Worm (Caenorhabditis elegans) whole organism, mixed stage, embryonic: ENCODE data around the gene cnc-10.

Experiments
- bed-3 ChIP-seq: fragments of 200-800 bp; sonication (Bioruptor generic); optimal IDR thresholded peaks from 3 replicates; lab custom pipeline; 2018; ENCODE audit warnings: mild to moderate bottlenecking, missing genetic modification characterization, moderate library complexity, missing compliant biosample characterization
- blmp-1 ChIP-seq: fragments of 150-350 bp; optimal IDR thresholded peaks from 2 replicates; lab custom pipeline; 2014; ENCODE audit warnings: missing biosample characterization, missing genetic modification characterization
- ceh-39 ChIP-seq: fragments of 150-350 bp; optimal IDR thresholded peaks from 2 replicates; lab custom pipeline; 2014; ENCODE audit warnings: missing biosample characterization, missing genetic modification characterization
- ceh-83 ChIP-seq: fragments of 200-800 bp; sonication (Bioruptor generic); optimal IDR thresholded peaks from 2 replicates; lab custom pipeline; 2018; ENCODE audit warnings: mild to moderate bottlenecking, missing genetic modification characterization, missing compliant biosample characterization
- ces-1 ChIP-seq: fragments of 150-350 bp; optimal IDR thresholded peaks from 2 replicates; lab custom pipeline; 2014; ENCODE audit warnings: missing biosample characterization, missing genetic modification reagents, missing genetic modification characterization
- cnd-1 ChIP-seq: fragments of 200-800 bp; sonication (Bioruptor generic); optimal IDR thresholded peaks from 2 replicates; lab custom pipeline; 2018; ENCODE audit warnings: mild to moderate bottlenecking, missing genetic modification characterization, missing compliant biosample characterization
- drap-1 ChIP-seq: fragments of 200-800 bp; sonication (Bioruptor generic); optimal IDR thresholded peaks from 3 replicates; lab custom pipeline; 2018; ENCODE audit warnings: mild to moderate bottlenecking, missing genetic modification characterization, missing compliant biosample characterization
- elt-1 ChIP-seq: sonication (generic microtip); optimal IDR thresholded peaks from 2 replicates; lab custom pipeline; 2017; ENCODE audit warnings: missing genetic modification characterization, mild to moderate bottlenecking, missing compliant biosample characterization, antibody characterized with exemption, moderate library complexity, borderline replicate concordance; ENCODE audit not compliant: insufficient read depth
- elt-3 ChIP-seq: fragments of 150-350 bp; optimal IDR thresholded peaks from 2 replicates; lab custom pipeline; 2014; ENCODE audit warnings: missing biosample characterization, missing genetic modification characterization
- flh-1 ChIP-seq: fragments of 200-800 bp; sonication (Bioruptor generic); optimal IDR thresholded peaks from 2 replicates; lab custom pipeline; 2018; ENCODE audit warnings: mild to moderate bottlenecking, missing genetic modification characterization, moderate library complexity, missing compliant biosample characterization
- ham-2 ChIP-seq: fragments of 200-800 bp; sonication (Bioruptor generic); optimal IDR thresholded peaks from 2 replicates; lab custom pipeline; 2018; ENCODE audit warnings: mild to moderate bottlenecking, missing genetic modification characterization, missing compliant biosample characterization
- hlh-1 ChIP-seq: fragments of 150-350 bp; optimal IDR thresholded peaks from 2 replicates; lab custom pipeline; 2014; ENCODE audit warnings: missing biosample characterization, missing genetic modification reagents, missing genetic modification characterization
- lin-13 ChIP-seq: fragments of 150-350 bp; optimal IDR thresholded peaks from 2 replicates; lab custom pipeline; 2014; ENCODE audit warnings: missing biosample characterization, missing genetic modification characterization
- lin-32 ChIP-seq: fragments of 200-800 bp; sonication (Bioruptor generic); optimal IDR thresholded peaks from 2 replicates; lab custom pipeline; 2018; ENCODE audit warnings: mild to moderate bottlenecking, missing genetic modification characterization, missing compliant biosample characterization
- mab-5 ChIP-seq: fragments of 150-350 bp; optimal IDR thresholded peaks from 2 replicates; lab custom pipeline; 2014; ENCODE audit warnings: missing biosample characterization, missing genetic modification characterization
- mep-1 ChIP-seq: fragments of 150-350 bp; optimal IDR thresholded peaks from 2 replicates; lab custom pipeline; 2017; ENCODE audit warnings: missing biosample characterization, missing genetic modification reagents, missing genetic modification characterization, inconsistent platforms
- mls-2 ChIP-seq: sonication (generic microtip); optimal IDR thresholded peaks from 2 replicates; lab custom pipeline; 2016; ENCODE audit warnings: mild to moderate bottlenecking, missing genetic modification characterization, moderate library complexity, missing compliant biosample characterization
- nhr-12 ChIP-seq: fragments of 150-350 bp; optimal IDR thresholded peaks from 2 replicates; lab custom pipeline; 2014; ENCODE audit warnings: missing biosample characterization, missing genetic modification characterization
- nhr-2 ChIP-seq: fragments of 150-350 bp; optimal IDR thresholded peaks from 2 replicates; lab custom pipeline; 2014; ENCODE audit warnings: missing biosample characterization, missing genetic modification characterization
- nhr-237 ChIP-seq: fragments of 150-350 bp; optimal IDR thresholded peaks from 2 replicates; lab custom pipeline; 2014; ENCODE audit warnings: missing biosample characterization, missing genetic modification characterization
- nhr-28 ChIP-seq: fragments of 150-350 bp; optimal IDR thresholded peaks from 2 replicates; lab custom pipeline; 2014; ENCODE audit warnings: missing biosample characterization, missing genetic modification characterization
- nhr-76 ChIP-seq: sonication (generic microtip); optimal IDR thresholded peaks from 2 replicates; lab custom pipeline; 2017; ENCODE audit warnings: missing biosample characterization, missing genetic modification characterization
- pha-4 ChIP-seq: fragments of 150-350 bp; optimal IDR thresholded peaks from 2 replicates; lab custom pipeline; 2018; ENCODE audit warnings: missing biosample characterization, missing genetic modification reagents, missing genetic modification characterization
- sem-2 ChIP-seq: fragments of 200-800 bp; sonication (Bioruptor generic); optimal IDR thresholded peaks from 2 replicates; lab custom pipeline; 2018; ENCODE audit warnings: mild to moderate bottlenecking, missing genetic modification characterization, missing compliant biosample characterization
- snpc-4 ChIP-seq: fragments of 150-350 bp; optimal IDR thresholded peaks from 2 replicates; lab custom pipeline; 2014; ENCODE audit warnings: missing biosample characterization, missing genetic modification characterization
- sptf-1 ChIP-seq: sonication (generic microtip); optimal IDR thresholded peaks from 2 replicates; lab custom pipeline; 2017; ENCODE audit warnings: mild to moderate bottlenecking, missing genetic modification characterization, moderate library complexity, missing compliant biosample characterization
- tbx-8 ChIP-seq: fragments of 200-800 bp; sonication (Bioruptor generic); optimal IDR thresholded peaks from 2 replicates; lab custom pipeline; 2018; ENCODE audit warnings: mild to moderate bottlenecking, missing genetic modification characterization, moderate library complexity, missing compliant biosample characterization
- unc-120 ChIP-seq: sonication (generic microtip); optimal IDR thresholded peaks from 2 replicates; lab custom pipeline; 2017; ENCODE audit warnings: missing genetic modification characterization, missing compliant biosample characterization; ENCODE audit not compliant: poor library complexity, severe bottlenecking
- unc-39 ChIP-seq: fragments of 150-350 bp; optimal IDR thresholded peaks from 2 replicates; lab custom pipeline; 2014; ENCODE audit warnings: missing biosample characterization, missing genetic modification characterization
- unc-62 ChIP-seq: fragments of 150-350 bp; optimal IDR thresholded peaks from 2 replicates; lab custom pipeline; 2014; ENCODE audit warnings: missing biosample characterization, missing genetic modification reagents, missing genetic modification characterization
- zip-8 ChIP-seq: fragments of 150-350 bp; optimal IDR thresholded peaks from 2 replicates; lab custom pipeline; 2014; ENCODE audit warnings: missing biosample characterization, missing genetic modification characterization
- ztf-11 ChIP-seq: fragments of 150-350 bp; optimal IDR thresholded peaks from 2 replicates; lab custom pipeline; 2014; ENCODE audit warnings: missing biosample characterization, missing genetic modification characterization

The cnc-10 gene

DNA sequence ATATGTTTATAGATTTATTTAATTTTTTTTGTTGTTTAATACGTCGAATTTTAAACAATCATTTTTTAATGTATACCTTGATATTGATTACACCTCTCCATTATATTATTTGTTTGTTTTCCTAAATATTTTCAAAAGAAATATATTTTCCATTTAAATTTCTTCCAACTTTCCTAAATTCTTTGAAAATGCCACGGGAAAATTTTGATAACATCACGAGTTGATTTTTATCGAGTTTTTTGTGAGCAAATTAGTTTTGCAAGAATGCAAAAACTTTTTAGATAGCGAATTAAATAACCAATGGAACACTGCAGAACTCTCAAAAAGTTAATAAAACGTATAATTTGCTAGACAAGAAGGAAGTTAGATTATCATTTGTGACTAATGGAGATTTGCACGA is 25.1 kb upstream of the cnc-10 start, which contains the start of gene srg-42:
TSS of gene srg-42 (minus strand) at position 101 of the 400 bp plus-strand sequence.
- TF ChIP-seq ceh-83 (GFP tag; lab: Kevin White, UChicago) (no peak), ztf-11 (no peak), ham-2 (GFP tag; lab: Kevin White, UChicago) (no peak), lin-13 (no peak), unc-120 (no peak), cnd-1 (no peak), ceh-39 (tag; lab: Kevin White, UChicago) (no peak), unc-39 (no peak), drap-1 (GFP tag; lab: Kevin White, UChicago) (no peak), flh-1 (GFP tag; lab: Kevin White, UChicago) (no peak), elt-3 (tag; lab: Kevin White, UChicago) (no peak), mep-1 (tag; lab: Kevin White, UChicago) (no peak)
- TF ChIP-seq, all 35 proteins: peak for 0

- TF ChIP-seq sem-2 (GFP tag; lab: Kevin White, UChicago), result no peak
- TF ChIP-seq lin-32, result no peak
- no peak for TF ChIP-seq ceh-83 (GFP tag; lab: Kevin White, UChicago)
- no peak for TF ChIP-seq elt-1 (tag; lab: Kevin White, UChicago)
- no peak for TF ChIP-seq blmp-1
- no peak for TF ChIP-seq mab-5 (tag; lab: Kevin White, UChicago)
- no peak for TF ChIP-seq ces-1
- no peak for TF ChIP-seq pha-4
- TF ChIP-seq ceh-39 (tag; lab: Kevin White, UChicago), result no peak
- no peak for TF ChIP-seq sptf-1 (tag; lab: Kevin White, UChicago)
- no peak for TF ChIP-seq hlh-1
- TF ChIP-seq nhr-76 (tag; lab: Kevin White, UChicago), result no peak
- TF ChIP-seq unc-62 (GFP tag; lab: Kevin White, UChicago), result no peak
- TF ChIP-seq nhr-28 (tag; lab: Kevin White, UChicago), result no peak
- TF ChIP-seq mep-1 (tag; lab: Kevin White, UChicago), result no peak
- TF ChIP-seq nhr-12, result no peak
- no peak for TF ChIP-seq zip-8 (tag; lab: Kevin White, UChicago)
Measured at ce11 chrV:11161791-11162190, 21.2 kb upstream of the cnc-10 start, which contains the start of gene srg-41. Gene srg-41 (minus strand): TSS chrV:11161891.

ce11 chrV:11164475-11164874 is 18.6 kb upstream of the cnc-10 start, which contains the start of gene srg-40:
Gene srg-40 (minus strand): TSS chrV:11164575.
- TF ChIP-seq ztf-11 (no peak), elt-3 (tag; lab: Kevin White, UChicago) (no peak), nhr-12 (no peak), bed-3 (GFP tag; lab: Kevin White, UChicago) (no peak), mab-5 (tag; lab: Kevin White, UChicago) (no peak), mls-2 (tag; lab: Kevin White, UChicago) (no peak), unc-120 (no peak), tbx-8 (no peak), lin-32 (no peak), nhr-28 (tag; lab: Kevin White, UChicago) (no peak), ces-1 (no peak), ham-2 (GFP tag; lab: Kevin White, UChicago) (no peak), hlh-1 (no peak), nhr-76 (tag; lab: Kevin White, UChicago) (no peak), blmp-1 (no peak), nhr-237 (no peak), lin-13 (no peak), ceh-83 (GFP tag; lab: Kevin White, UChicago) (no peak), sem-2 (GFP tag; lab: Kevin White, UChicago) (no peak), zip-8 (tag; lab: Kevin White, UChicago) (no peak)
- TF ChIP-seq, all 35 proteins: peak for 0

DNA sequence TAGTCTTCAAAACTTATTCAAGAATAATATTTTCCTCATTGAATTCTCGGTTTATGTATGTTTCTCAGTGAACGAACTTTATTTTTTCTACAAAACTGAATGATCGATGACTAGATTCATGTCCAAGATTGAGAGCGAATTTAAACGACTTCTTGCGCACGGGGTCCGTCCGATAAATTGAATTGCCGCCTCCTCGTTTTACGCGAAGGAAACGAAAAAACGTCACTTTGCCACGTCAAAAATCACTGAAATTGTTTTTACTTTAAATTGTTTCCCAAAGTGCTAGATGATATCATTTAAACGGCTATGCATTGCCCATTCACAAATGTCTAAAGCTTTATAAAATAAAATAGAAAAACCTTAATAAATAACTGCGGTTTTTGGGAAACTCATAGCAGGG is 15.3 kb upstream of the cnc-10 start:
- TF ChIP-seq nhr-2 (tag; lab: Kevin White, UChicago) (no peak), nhr-76 (tag; lab: Kevin White, UChicago) (no peak), drap-1 (GFP tag; lab: Kevin White, UChicago) (no peak)

DNA sequence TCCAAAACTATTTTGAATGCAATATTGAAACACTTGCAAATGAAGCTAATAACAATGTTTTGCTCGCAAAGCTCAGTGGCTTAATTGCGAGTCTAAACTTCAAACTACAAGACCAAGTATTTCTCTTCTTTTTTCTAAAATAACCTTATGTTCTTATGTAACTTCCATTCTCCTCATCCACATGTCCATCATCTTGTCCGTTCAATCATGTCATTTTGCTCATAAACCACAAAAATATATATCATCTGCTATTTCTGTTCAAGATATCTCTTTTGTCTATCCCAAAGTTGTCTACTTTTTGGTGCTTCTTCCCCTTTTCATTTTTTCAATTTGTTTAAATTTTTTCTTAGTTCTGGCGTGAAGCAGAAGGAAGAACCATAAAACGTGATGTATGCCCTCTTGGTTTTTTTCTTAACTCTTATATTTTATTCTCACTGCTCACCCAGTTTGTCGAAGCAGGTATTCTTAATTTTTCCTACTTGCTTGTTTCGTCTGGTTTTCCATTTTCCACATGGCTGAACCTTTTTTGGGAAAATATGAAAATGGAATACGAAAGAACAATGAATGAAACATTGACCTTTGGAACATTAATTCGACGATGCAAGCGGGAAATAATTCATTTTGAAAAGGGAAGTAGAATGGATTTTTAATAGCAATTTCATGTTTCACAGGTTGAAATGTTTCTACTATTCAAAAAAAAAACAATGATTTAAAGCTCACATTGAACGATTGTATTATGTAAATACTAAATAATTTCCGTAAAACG is 12.3 kb upstream of the cnc-10 start:
- no peak for TF ChIP-seq blmp-1
- no peak for TF ChIP-seq snpc-4 (tag; lab: Kevin White, UChicago)
- TF ChIP-seq flh-1 (GFP tag; lab: Kevin White, UChicago), result no peak
- TF ChIP-seq unc-120, result no peak
